Worm (Caenorhabditis elegans) whole organism, midembryonic: ENCODE results near the gene clc-25.

Source experiments
- cog-1 ChIP-seq: sonication (generic microtip); optimal IDR thresholded peaks from 2 replicates; lab custom pipeline; 2016; ENCODE audit warnings: missing genetic modification characterization, missing compliant biosample characterization
- flt-1 ChIP-seq: fragments of 200-800 bp; sonication (Bioruptor generic); IDR thresholded peaks from 2 replicates; pipeline ENCODE4 v1.3.6; 2022; ENCODE audit warnings: missing genetic modification characterization, missing compliant biosample characterization
- klf-2 ChIP-seq: fragments of 200-800 bp; sonication (Bioruptor generic); conservative IDR thresholded peaks from 2 replicates; pipeline ENCODE4 v1.3.6; 2022; ENCODE audit warnings: missing genetic modification reagents, missing genetic modification characterization, missing compliant biosample characterization
- med-1 ChIP-seq: sonication (generic microtip); optimal IDR thresholded peaks from 2 replicates; lab custom pipeline; 2017; ENCODE audit warnings: missing genetic modification characterization, mild to moderate bottlenecking, missing compliant biosample characterization, antibody characterized with exemption, missing genetic modification reagents; ENCODE audit not compliant: insufficient read depth
- ref-1 ChIP-seq: fragments of 200-800 bp; sonication (Bioruptor generic); conservative IDR thresholded peaks from 2 replicates; pipeline ENCODE4 v1.3.6; 2022; ENCODE audit warnings: missing genetic modification reagents, missing genetic modification characterization, missing compliant biosample characterization
- tab-1 ChIP-seq: fragments of 200-800 bp; sonication (Bioruptor generic); IDR thresholded peaks from 2 replicates; pipeline ENCODE4 v1.3.6; 2022; ENCODE audit warnings: missing genetic modification characterization, missing compliant biosample characterization
- ztf-23 ChIP-seq: fragments of 200-800 bp; sonication (Bioruptor generic); IDR thresholded peaks from 2 replicates; pipeline ENCODE4 v1.3.6; 2022; ENCODE audit warnings: missing genetic modification reagents, missing genetic modification characterization, missing compliant biosample characterization
- ztf-29 ChIP-seq: fragments of 200-800 bp; sonication (Bioruptor generic); IDR thresholded peaks from 2 replicates; pipeline ENCODE4 v1.3.6; 2022; ENCODE audit warnings: missing genetic modification reagents, missing genetic modification characterization, missing compliant biosample characterization

DNA sequence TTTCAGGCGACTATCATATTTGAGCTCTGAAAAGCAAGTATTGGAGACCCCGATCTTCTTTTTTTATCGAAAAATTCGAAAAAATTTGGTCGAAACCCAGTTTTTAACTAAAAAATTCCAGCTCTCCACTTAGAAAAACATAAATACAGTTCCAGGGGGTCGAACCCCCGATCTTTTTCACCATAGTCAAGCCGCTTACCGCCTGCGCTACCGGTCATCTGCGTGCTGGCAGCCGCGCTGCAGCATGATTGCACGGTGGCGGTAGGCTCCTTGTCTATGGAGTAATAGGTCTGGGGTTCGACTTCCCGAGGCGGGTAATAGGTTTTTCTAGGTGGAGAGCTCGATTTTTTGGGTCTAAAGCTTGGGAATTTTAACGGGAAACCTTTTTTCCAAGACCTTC is 16.4 kb downstream of the clc-25 start, which contains the start of gene clc-24:
- TF ChIP-seq flt-1 (GFP tag; lab: Robert Waterston, UW) (no peak), ztf-29 (GFP tag; lab: Robert Waterston, UW) (no peak), cog-1 (no peak), med-1 (GFP tag; lab: Kevin White, UChicago) (no peak), klf-2 (GFP tag; lab: Robert Waterston, UW) (no peak), tab-1 (GFP tag; lab: Robert Waterston, UW) (no peak), ztf-23 (GFP tag; lab: Robert Waterston, UW) (no peak), ref-1 (GFP tag; lab: Robert Waterston, UW) (no peak)
